Worm (Caenorhabditis elegans) whole organism, L3 larva: Measurements from ENCODE around the gene nas-21.

Experiments used
- mml-1 ChIP-seq: fragments of 150-350 bp; sonication (generic microtip); optimal IDR thresholded peaks from 3 replicates; lab custom pipeline; 2014; ENCODE audit warnings: missing biosample characterization, missing genetic modification characterization
- nhr-12 ChIP-seq: fragments of 150-350 bp; optimal IDR thresholded peaks from 2 replicates; lab custom pipeline; 2014; ENCODE audit warnings: missing biosample characterization, missing genetic modification characterization
- pha-4 ChIP-seq: fragments of 150-350 bp; optimal IDR thresholded peaks from 2 replicates; lab custom pipeline; 2014; ENCODE audit warnings: missing biosample characterization, missing genetic modification reagents, missing genetic modification characterization

ce11 chrV:11490382-11490781 is 18.0 kb downstream of the nas-21 start, which contains the start of gene dhs-19:
- no peak for TF ChIP-seq mml-1 (tag; lab: Kevin White, UChicago)
- TF ChIP-seq nhr-12 (tag; lab: Kevin White, UChicago) = no peak
- TF ChIP-seq pha-4 (tag; lab: Kevin White, UChicago) = no peak
